Fruit fly (Drosophila melanogaster): ENCODE measurements around the gene santa-maria.

The santa-maria gene

DNA sequence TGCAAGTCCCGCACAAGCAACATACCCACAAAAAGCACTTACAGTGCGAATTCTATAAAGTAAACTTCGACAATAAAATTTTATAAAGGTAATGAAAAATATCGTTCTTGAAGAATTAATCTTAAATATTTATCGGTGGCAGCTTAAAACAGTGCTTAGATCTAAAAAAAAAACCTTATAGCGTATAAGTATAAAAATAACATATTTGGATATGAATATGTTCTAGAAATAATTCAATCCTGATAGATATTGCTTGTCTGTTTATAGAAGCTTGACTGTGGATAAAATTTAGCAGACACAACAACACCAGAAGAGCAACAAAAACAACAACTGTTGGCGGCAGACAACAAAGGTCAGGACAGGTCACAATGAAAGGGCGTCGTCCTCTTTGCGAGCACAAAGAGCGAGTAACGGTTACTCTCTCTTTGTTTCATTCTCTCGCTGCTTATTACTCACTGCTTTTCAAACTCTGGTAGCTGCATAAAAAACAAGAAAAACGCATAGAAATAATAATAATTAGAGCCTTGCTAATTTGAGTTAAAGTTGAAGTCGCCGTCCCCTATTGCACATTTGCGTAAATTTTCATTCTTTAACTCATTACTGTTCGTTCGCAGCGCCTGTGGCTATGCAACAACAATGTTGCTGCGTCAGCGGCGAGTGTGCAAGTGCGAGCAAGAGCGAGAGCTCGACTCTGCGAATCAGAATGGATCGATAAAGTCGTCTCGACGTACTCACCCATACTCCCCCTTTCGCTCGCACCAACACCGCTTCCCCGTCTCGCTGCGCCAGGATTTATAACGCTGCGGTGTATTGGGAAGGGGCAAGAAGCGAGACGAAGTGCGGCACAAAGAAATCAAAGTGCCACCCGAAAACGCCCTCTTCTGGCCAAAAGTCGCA lies 31.4 kb downstream of the santa-maria start (continued):
- TF ChIP-seq CG11723 (GFP tag; optimal IDR thresholded peaks at IDR 0.05) (no peak), bsh (GFP tag; optimal IDR thresholded peaks at IDR 0.05) (peak in 1 of 2 experiments; percentile 43), CG9932 (GFP tag; IDR thresholded peaks at IDR 0.05) (peak; percentile 28), CG2116 (GFP tag; optimal IDR thresholded peaks at IDR 0.05) (no peak), so (GFP tag; IDR thresholded peaks at IDR 0.05) (no peak), lilli (GFP tag; optimal IDR thresholded peaks at IDR 0.05) (peak; percentile 18), BEAF-32 (GFP tag; optimal IDR thresholded peaks at IDR 0.05) (no peak), Nf-YB (GFP tag; optimal IDR thresholded peaks at IDR 0.05) (peak; percentile 53), H15 (GFP tag; IDR thresholded peaks at IDR 0.05) (0 out of 3 replicates have a peak, but pooled peaks have one; percentile 10), Antp (GFP tag; optimal IDR thresholded peaks at IDR 0.05) (no peak), onecut (GFP tag; IDR thresholded peaks at IDR 0.05) (peak; percentile 99), pros (GFP tag; optimal IDR thresholded peaks at IDR 0.05) (peak; percentile 68), ro (GFP tag; IDR thresholded peaks at IDR 0.05) (no peak), CG8089 (GFP tag; optimal IDR thresholded peaks at IDR 0.05) (no peak), CG17359 (tag; optimal IDR thresholded peaks at IDR 0.05) (no peak), CG18599 (GFP tag; optimal IDR thresholded peaks at IDR 0.05) (peak; percentile 63), da (GFP tag; optimal IDR thresholded peaks at IDR 0.05) (no peak), CG13123 (GFP tag; optimal IDR thresholded peaks at IDR 0.05) (no peak), knrl (GFP tag; IDR thresholded peaks at IDR 0.05; ENCODE audit: partially characterized antibody) (no peak), CG2875 (GFP tag; optimal IDR thresholded peaks at IDR 0.05) (no peak), CG1792 (GFP tag; optimal IDR thresholded peaks at IDR 0.05) (no peak), CG3995 (GFP tag; optimal IDR thresholded peaks at IDR 0.05) (no peak), Hr51 (GFP tag; optimal IDR thresholded peaks at IDR 0.05) (peak in 1 of 2 experiments; percentile 10), CG8359 (GFP tag; optimal IDR thresholded peaks at IDR 0.05; ENCODE audit: borderline replicate concordance) (no peak), CG31441 (GFP tag; IDR thresholded peaks at IDR 0.05) (no peak), CG11695 (GFP tag; IDR thresholded peaks at IDR 0.05) (no peak), CG15479 (GFP tag; optimal IDR thresholded peaks at IDR 0.05) (peak; percentile 50), Ssrp (tag; optimal IDR thresholded peaks at IDR 0.05) (peak; percentile 17), CG10462 (GFP tag; optimal IDR thresholded peaks at IDR 0.05) (no peak), CG8765 (GFP tag; IDR thresholded peaks at IDR 0.05) (no peak), gem (tag; optimal IDR thresholded peaks at IDR 0.05) (peak; percentile 63), row (GFP tag; IDR thresholded peaks at IDR 0.05) (peak; percentile 66), gcm (GFP tag; optimal IDR thresholded peaks at IDR 0.05) (no peak), dimm (GFP tag; IDR thresholded peaks at IDR 0.05) (no peak), CG15601 (tag; optimal IDR thresholded peaks at IDR 0.05) (no peak), Adf1 (GFP tag; IDR thresholded peaks at IDR 0.05) (peak; percentile 7; the same call in 1 of the 2 replicates), E2f2 (GFP tag; IDR thresholded peaks at IDR 0.05) (no peak), CG14667 (GFP tag; IDR thresholded peaks at IDR 0.05) (no peak), esg (GFP tag; conservative IDR thresholded peaks at IDR 0.05) (0 out of 2 replicates have a peak, but pooled peaks have one; percentile 10), fd64A (GFP tag; optimal IDR thresholded peaks at IDR 0.05) (no peak), CG12744 (GFP tag; optimal IDR thresholded peaks at IDR 0.05) (no peak), chif (GFP tag; optimal IDR thresholded peaks at IDR 0.05) (no peak), oc (tag; optimal IDR thresholded peaks at IDR 0.05) (no peak), Fer1 (GFP tag; optimal IDR thresholded peaks at IDR 0.05) (peak; percentile 12), Hmx (GFP tag; optimal IDR thresholded peaks at IDR 0.05) (no peak), CG12391 (tag; optimal IDR thresholded peaks at IDR 0.05) (peak; percentile 17), HLHmδ (GFP tag; optimal IDR thresholded peaks at IDR 0.05) (no peak), zen2 (GFP tag; IDR thresholded peaks at IDR 0.05; ENCODE audit: partially characterized antibody) (0 out of 3 replicates have a peak, but pooled peaks have one; percentile 35)
